Fruit fly (Drosophila melanogaster): ENCODE measurements around the gene CG15765.

DNA sequence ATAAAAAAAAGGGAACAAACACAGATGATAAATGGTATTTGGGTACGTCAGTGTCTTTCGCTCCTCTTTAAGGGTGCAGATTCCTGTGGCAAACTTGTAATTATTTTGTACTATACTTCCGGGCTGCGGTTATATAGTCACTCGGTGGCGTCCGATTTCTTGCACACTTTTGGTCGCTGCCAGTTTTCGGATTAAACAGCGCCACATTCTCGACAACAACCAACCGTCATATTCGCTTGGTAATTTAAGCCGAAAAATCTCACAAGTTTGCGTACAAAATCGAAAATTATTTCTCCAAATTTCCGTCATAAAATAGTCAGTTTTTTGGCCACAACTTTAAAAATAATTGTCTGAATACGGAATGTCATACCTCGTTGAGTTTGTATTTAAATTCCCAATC lies 1.2 kb upstream of the CG15765 start:
- TF ChIP-seq CG12236 (GFP tag; optimal IDR thresholded peaks at IDR 0.05) (no peak), her (GFP tag; optimal IDR thresholded peaks at IDR 0.05) (no peak), CG17612 (GFP tag; IDR thresholded peaks at IDR 0.05) (no peak), Ets97D (GFP tag; optimal IDR thresholded peaks at IDR 0.05) (no peak), pho (GFP tag; optimal IDR thresholded peaks at IDR 0.05) (no peak), sug (tag; optimal IDR thresholded peaks at IDR 0.05) (no peak), Opbp (GFP tag; IDR thresholded peaks at IDR 0.05; ENCODE audit: partially characterized antibody) (no peak), ato (GFP tag; IDR thresholded peaks at IDR 0.05; ENCODE audit: partially characterized antibody) (no peak)
